Fruit fly (Drosophila melanogaster): ENCODE measurements around the gene CG12316.

CG12316 gene

dm6 chr3L:15098659-15099512 lies 37.8 kb downstream of the CG12316 start (continued):
- TF ChIP-seq zf30C (GFP tag; optimal IDR thresholded peaks at IDR 0.05) (peak; percentile 91), onecut (GFP tag; IDR thresholded peaks at IDR 0.05) (peak; percentile 69; the same call in 1 of the 2 replicates), CG2889 (GFP tag; IDR thresholded peaks at IDR 0.05) (0 out of 3 replicates have a peak, but pooled peaks have one; percentile 8), CG14860 (GFP tag; IDR thresholded peaks at IDR 0.05; ENCODE audit: partially characterized antibody) (no peak), Sox100B (GFP tag; optimal IDR thresholded peaks at IDR 0.05) (peak; percentile 95), inv (GFP tag; IDR thresholded peaks at IDR 0.05; ENCODE audit: partially characterized antibody) (no peak), trh (GFP tag; optimal IDR thresholded peaks at IDR 0.05) (peak; percentile 12), Dip2 (GFP tag; IDR thresholded peaks at IDR 0.05) (no peak), sima (GFP tag; optimal IDR thresholded peaks at IDR 0.05) (no peak), Side (GFP tag; optimal IDR thresholded peaks at IDR 0.05) (no peak), CG18011 (GFP tag; optimal IDR thresholded peaks at IDR 0.05) (no peak), BtbVII (GFP tag; optimal IDR thresholded peaks at IDR 0.05) (peak; percentile 86), Adf1 (GFP tag; IDR thresholded peaks at IDR 0.05) (no peak), Mad (GFP tag; optimal IDR thresholded peaks at IDR 0.05) (no peak), C15 (GFP tag; IDR thresholded peaks at IDR 0.05) (peak; percentile 27; the same call in 1 of the 3 replicates), schlank (tag; optimal IDR thresholded peaks at IDR 0.05) (peak; percentile 24), sim (GFP tag; IDR thresholded peaks at IDR 0.05) (peak; percentile 89), CG13287 (GFP tag; IDR thresholded peaks at IDR 0.05; ENCODE audit: partially characterized antibody) (no peak), CG11695 (GFP tag; IDR thresholded peaks at IDR 0.05) (peak; percentile 93), CG1602 (GFP tag; optimal IDR thresholded peaks at IDR 0.05) (peak; percentile 53), Hey (tag; optimal IDR thresholded peaks at IDR 0.05) (peak; percentile 7), CG10147 (GFP tag; optimal IDR thresholded peaks at IDR 0.05) (peak; percentile 95), ftz-f1 (GFP tag; optimal IDR thresholded peaks at IDR 0.05) (no peak), Ravus (GFP tag; IDR thresholded peaks at IDR 0.05) (peak; percentile 36), Kr (GFP tag; optimal IDR thresholded peaks at IDR 0.05) (no peak), CG4424 (GFP tag; optimal IDR thresholded peaks at IDR 0.05) (peak; percentile 86), Rfx (GFP tag; IDR thresholded peaks at IDR 0.05) (peak; percentile 81), Camta (GFP tag; optimal IDR thresholded peaks at IDR 0.05) (no peak), Usf (GFP tag; optimal IDR thresholded peaks at IDR 0.05) (peak; percentile 10), Hr51 (GFP tag; optimal IDR thresholded peaks at IDR 0.05) (peak in 1 of 2 experiments; percentile 90), tup (GFP tag; optimal IDR thresholded peaks at IDR 0.05) (no peak), CG9609 (GFP tag; optimal IDR thresholded peaks at IDR 0.05) (peak; percentile 3), corto (GFP tag; optimal IDR thresholded peaks at IDR 0.05) (peak; percentile 5), CG15011 (GFP tag; optimal IDR thresholded peaks at IDR 0.05) (peak; percentile 69), Trl (optimal IDR thresholded peaks at IDR 0.05) (peak; percentile 86 to 91), Trl (GFP tag; optimal IDR thresholded peaks at IDR 0.05) (peak; percentile 69), da (GFP tag; optimal IDR thresholded peaks at IDR 0.05) (no peak), cad (GFP tag; optimal IDR thresholded peaks at IDR 0.05) (no peak), CG7839 (tag; optimal IDR thresholded peaks at IDR 0.05) (peak; percentile 87), CG13424 (tag; optimal IDR thresholded peaks at IDR 0.05) (peak; percentile 87), luna (GFP tag; optimal IDR thresholded peaks at IDR 0.05) (no peak), pzg (GFP tag; optimal IDR thresholded peaks at IDR 0.05) (no peak), cas (GFP tag; IDR thresholded peaks at IDR 0.05) (peak; percentile 43; the same call in 1 of the 2 replicates), CG11560 (tag; IDR thresholded peaks at IDR 0.05) (no peak), CG12236 (GFP tag; optimal IDR thresholded peaks at IDR 0.05) (no peak), Antp (GFP tag; optimal IDR thresholded peaks at IDR 0.05) (peak; percentile 32), CG14965 (GFP tag; optimal IDR thresholded peaks at IDR 0.05; ENCODE audit: borderline replicate concordance) (peak; percentile 5), Meics (GFP tag; optimal IDR thresholded peaks at IDR 0.05) (peak; percentile 92), gcm2 (GFP tag; optimal IDR thresholded peaks at IDR 0.05) (no peak)
